In genomic region chrIII:13455816-13456215, ce11 we compare ENCODE assay signal across 2 worm cellular contexts.
TF ChIP-seq lines count a peak whose summit lies in the region.

No protein-coding gene starts in this region.

TF ChIP-seq in whole organism, L1 larva, 84 proteins besides CTCF, POLR2A, EP300 and RAD21 (continued from another document):
- TF ChIP-seq skn-1 (tag; optimal IDR thresholded peaks at IDR 0.05; lab: Kevin White, UChicago) (peak; percentile 21), irx-1 (tag; optimal IDR thresholded peaks at IDR 0.05; lab: Kevin White, UChicago) (no peak), aly-2 (tag; optimal IDR thresholded peaks at IDR 0.05; lab: Kevin White, UChicago) (no peak), lin-13 (GFP tag; optimal IDR thresholded peaks at IDR 0.05; lab: Kevin White, UChicago) (peak; percentile 35), ceh-82 (tag; optimal IDR thresholded peaks at IDR 0.05; lab: Kevin White, UChicago) (peak in 2 of 3 experiments; percentile 4 to 41), nhr-71 (tag; optimal IDR thresholded peaks at IDR 0.05; lab: Kevin White, UChicago) (peak; percentile 73), efl-1 (optimal IDR thresholded peaks at IDR 0.05; lab: Kevin White, UChicago) (peak; percentile 27), efl-1 (GFP tag; optimal IDR thresholded peaks at IDR 0.05 in 1 of 2; lab: Kevin White, UChicago) (peak; percentile 31 to 57), C16A3.4 (tag; optimal IDR thresholded peaks at IDR 0.05; lab: Kevin White, UChicago) (no peak), swsn-7 (tag; optimal IDR thresholded peaks at IDR 0.05; lab: Kevin White, UChicago) (peak; percentile 32), isw-1 (GFP tag; IDR thresholded peaks at IDR 0.05; lab: Robert Waterston, UW) (peak; percentile 35; the same call in 1 of the 2 replicates), zip-4 (GFP tag; optimal IDR thresholded peaks at IDR 0.05; lab: Kevin White, UChicago) (peak; percentile 50), fkh-10 (GFP tag; optimal IDR thresholded peaks at IDR 0.05; lab: Kevin White, UChicago) (peak; percentile 31), unc-98 (GFP tag; IDR thresholded peaks at IDR 0.05; lab: Robert Waterston, UW) (no peak), egl-13 (tag; optimal IDR thresholded peaks at IDR 0.05; lab: Kevin White, UChicago) (peak; percentile 51), nhr-84 (tag; optimal IDR thresholded peaks at IDR 0.05; lab: Kevin White, UChicago) (no peak), dsc-1 (tag; optimal IDR thresholded peaks at IDR 0.05; lab: Kevin White, UChicago) (no peak)

TF ChIP-seq in whole organism, L4 larva, 104 proteins besides CTCF, POLR2A, EP300 and RAD21 (continued from another document):
- no peak for TF ChIP-seq nhr-237 (tag; optimal IDR thresholded peaks at IDR 0.05; lab: Kevin White, UChicago)
- TF ChIP-seq zip-2 (tag; optimal IDR thresholded peaks at IDR 0.05; lab: Kevin White, UChicago): no peak
- no peak for TF ChIP-seq unc-62 (GFP tag; optimal IDR thresholded peaks at IDR 0.05 in 1 of 2; lab: Kevin White, UChicago)
- TF ChIP-seq unc-62 (tag; optimal IDR thresholded peaks at IDR 0.05; lab: Kevin White, UChicago): no peak
- no peak for TF ChIP-seq lin-1 (GFP tag; IDR thresholded peaks at IDR 0.05; lab: Robert Waterston, UW)
- TF ChIP-seq nhr-11 (tag; optimal IDR thresholded peaks at IDR 0.05; lab: Kevin White, UChicago): peak; percentile 12
- no peak for TF ChIP-seq pqm-1 (tag; optimal IDR thresholded peaks at IDR 0.05; lab: Kevin White, UChicago)
- no peak for TF ChIP-seq rbr-2 (tag; optimal IDR thresholded peaks at IDR 0.05; lab: Kevin White, UChicago)
- no peak for TF ChIP-seq vab-7 (GFP tag; IDR thresholded peaks at IDR 0.05; lab: Robert Waterston, UW)
- no peak for TF ChIP-seq nhr-77 (tag; optimal IDR thresholded peaks at IDR 0.05; lab: Kevin White, UChicago)
- no peak for TF ChIP-seq lin-15B (tag; optimal IDR thresholded peaks at IDR 0.05; lab: Kevin White, UChicago)
- TF ChIP-seq ceh-44 (GFP tag; IDR thresholded peaks at IDR 0.05; lab: Robert Waterston, UW): no peak
- peak; percentile 38 for TF ChIP-seq mep-1 (tag; optimal IDR thresholded peaks at IDR 0.05; lab: Kevin White, UChicago)
- no peak for TF ChIP-seq attf-4 (tag; optimal IDR thresholded peaks at IDR 0.05; lab: Kevin White, UChicago)
- TF ChIP-seq nhr-10 (tag; optimal IDR thresholded peaks at IDR 0.05; lab: Kevin White, UChicago): no peak
- no peak for TF ChIP-seq lim-7 (GFP tag; IDR thresholded peaks at IDR 0.05; lab: Robert Waterston, UW)
- no peak for TF ChIP-seq jun-1 (tag; optimal IDR thresholded peaks at IDR 0.05; lab: Kevin White, UChicago)
- no peak for TF ChIP-seq dmd-9 (GFP tag; IDR thresholded peaks at IDR 0.05; lab: Robert Waterston, UW)
- TF ChIP-seq mdl-1 (tag; optimal IDR thresholded peaks at IDR 0.05; lab: Kevin White, UChicago): no peak
- TF ChIP-seq hmg-1.1 (GFP tag; IDR thresholded peaks at IDR 0.05; lab: Robert Waterston, UW): no peak
- TF ChIP-seq saeg-2 (GFP tag; IDR thresholded peaks at IDR 0.05; lab: Robert Waterston, UW): no peak
- TF ChIP-seq daf-12 (tag; optimal IDR thresholded peaks at IDR 0.05; lab: Kevin White, UChicago): no peak
- no peak for TF ChIP-seq zfp-3 (GFP tag; conservative IDR thresholded peaks at IDR 0.05; lab: Robert Waterston, UW)
- no peak for TF ChIP-seq ztf-11 (tag; optimal IDR thresholded peaks at IDR 0.05; lab: Kevin White, UChicago)
- TF ChIP-seq ces-1 (GFP tag; optimal IDR thresholded peaks at IDR 0.05; lab: Kevin White, UChicago): no peak
- TF ChIP-seq F26F4.8 (GFP tag; conservative IDR thresholded peaks at IDR 0.05; lab: Robert Waterston, UW): no peak
- no peak for TF ChIP-seq ceh-82 (tag; optimal IDR thresholded peaks at IDR 0.05; lab: Kevin White, UChicago)
- TF ChIP-seq pha-4 (GFP tag; IDR thresholded peaks at IDR 0.05; lab: Robert Waterston, UW): no peak
- TF ChIP-seq pha-4 (tag; optimal IDR thresholded peaks at IDR 0.05; lab: Kevin White, UChicago): no peak
- TF ChIP-seq F37D6.2 (tag; optimal IDR thresholded peaks at IDR 0.05; lab: Kevin White, UChicago): no peak
- no peak for TF ChIP-seq ceh-62 (tag; optimal IDR thresholded peaks at IDR 0.05; lab: Kevin White, UChicago)
- TF ChIP-seq aha-1 (tag; lab: Kevin White, UChicago): peak; percentile 65
- no peak for TF ChIP-seq dpl-1 (GFP tag; optimal IDR thresholded peaks at IDR 0.05; lab: Kevin White, UChicago)
- no peak for TF ChIP-seq mes-2 (tag; optimal IDR thresholded peaks at IDR 0.05; lab: Kevin White, UChicago; ENCODE audit: poor library complexity, severe bottlenecking)
- TF ChIP-seq Y75B8A.6 (GFP tag; IDR thresholded peaks at IDR 0.05; lab: Robert Waterston, UW): no peak
- no peak for TF ChIP-seq daf-19 (GFP tag; conservative IDR thresholded peaks at IDR 0.05; lab: Robert Waterston, UW)
- no peak for TF ChIP-seq T26A8.4 (GFP tag; IDR thresholded peaks at IDR 0.05; lab: Robert Waterston, UW)
- no peak for TF ChIP-seq mxl-2 (GFP tag; conservative IDR thresholded peaks at IDR 0.05; lab: Robert Waterston, UW)
- TF ChIP-seq arid-1 (GFP tag; conservative IDR thresholded peaks at IDR 0.05; lab: Robert Waterston, UW): 0 out of 2 replicates have a peak, but pooled peaks have one; percentile 8
- no peak for TF ChIP-seq ceh-32 (tag; optimal IDR thresholded peaks at IDR 0.05; lab: Kevin White, UChicago; ENCODE audit: poor library complexity)
- no peak for TF ChIP-seq madf-9 (GFP tag; conservative IDR thresholded peaks at IDR 0.05; lab: Robert Waterston, UW)
- no peak for TF ChIP-seq tag-97 (GFP tag; IDR thresholded peaks at IDR 0.05; lab: Robert Waterston, UW)
- TF ChIP-seq set-16 (GFP tag; IDR thresholded peaks at IDR 0.05; lab: Robert Waterston, UW): no peak
- no peak for TF ChIP-seq daf-8 (GFP tag; IDR thresholded peaks at IDR 0.05; lab: Robert Waterston, UW)
- TF ChIP-seq lin-29 (GFP tag; IDR thresholded peaks at IDR 0.05; lab: Robert Waterston, UW): no peak
- TF ChIP-seq ztf-7 (tag; optimal IDR thresholded peaks at IDR 0.05; lab: Kevin White, UChicago): peak; percentile 83
- TF ChIP-seq ama-1 (optimal IDR thresholded peaks at IDR 0.05; lab: Kevin White, UChicago): no peak
- 0 out of 2 replicates have a peak, but pooled peaks have one; percentile 9 for TF ChIP-seq dmd-6 (GFP tag; IDR thresholded peaks at IDR 0.05; lab: Robert Waterston, UW)
- no peak for TF ChIP-seq F10B5.3 (tag; optimal IDR thresholded peaks at IDR 0.05; lab: Kevin White, UChicago)
- no peak for TF ChIP-seq hlh-11 (tag; optimal IDR thresholded peaks at IDR 0.05; lab: Kevin White, UChicago)
- TF ChIP-seq Y5F2A.4 (GFP tag; optimal IDR thresholded peaks at IDR 0.05; lab: Kevin White, UChicago): no peak
- no peak for TF ChIP-seq ctbp-1 (GFP tag; IDR thresholded peaks at IDR 0.05; lab: Robert Waterston, UW)
- no peak for TF ChIP-seq nhr-111 (GFP tag; optimal IDR thresholded peaks at IDR 0.05; lab: Kevin White, UChicago)
- no peak for TF ChIP-seq zip-11 (GFP tag; IDR thresholded peaks at IDR 0.05; lab: Robert Waterston, UW)
- TF ChIP-seq ZK337.2 (GFP tag; IDR thresholded peaks at IDR 0.05; lab: Robert Waterston, UW): no peak
- TF ChIP-seq lir-3 (tag; optimal IDR thresholded peaks at IDR 0.05; lab: Kevin White, UChicago): no peak
- TF ChIP-seq daf-16 (GFP tag; optimal IDR thresholded peaks at IDR 0.05; lab: Kevin White, UChicago): no peak
- peak; percentile 51 for TF ChIP-seq daf-16 (tag; optimal IDR thresholded peaks at IDR 0.05; lab: Kevin White, UChicago)
- peak; percentile 14 for TF ChIP-seq fkh-10 (GFP tag; optimal IDR thresholded peaks at IDR 0.05; lab: Kevin White, UChicago)
- TF ChIP-seq nhr-6 (tag; optimal IDR thresholded peaks at IDR 0.05; lab: Kevin White, UChicago): no peak
- no peak for TF ChIP-seq sdz-12 (GFP tag; optimal IDR thresholded peaks at IDR 0.05; lab: Kevin White, UChicago)
- TF ChIP-seq T20F7.1 (GFP tag; optimal IDR thresholded peaks at IDR 0.05; lab: Kevin White, UChicago): no peak
- no peak for TF ChIP-seq aly-2 (tag; optimal IDR thresholded peaks at IDR 0.05; lab: Kevin White, UChicago)
- no peak for TF ChIP-seq zag-1 (tag; optimal IDR thresholded peaks at IDR 0.05; lab: Kevin White, UChicago)
- no peak for TF ChIP-seq nhr-42 (GFP tag; IDR thresholded peaks at IDR 0.05; lab: Robert Waterston, UW)
- TF ChIP-seq zfp-2 (tag; optimal IDR thresholded peaks at IDR 0.05; lab: Kevin White, UChicago): no peak
- TF ChIP-seq php-3 (GFP tag; IDR thresholded peaks at IDR 0.05; lab: Robert Waterston, UW): no peak
- no peak for TF ChIP-seq lin-38 (GFP tag; IDR thresholded peaks at IDR 0.05; lab: Robert Waterston, UW)
- TF ChIP-seq gei-8 (GFP tag; optimal IDR thresholded peaks at IDR 0.05; lab: Kevin White, UChicago): no peak
- peak in 1 of 2 experiments; percentile 61 for TF ChIP-seq lsy-2 (tag; optimal IDR thresholded peaks at IDR 0.05; lab: Kevin White, UChicago)
